Fruit fly (Drosophila melanogaster): ENCODE results near the gene CG3226.

DNA sequence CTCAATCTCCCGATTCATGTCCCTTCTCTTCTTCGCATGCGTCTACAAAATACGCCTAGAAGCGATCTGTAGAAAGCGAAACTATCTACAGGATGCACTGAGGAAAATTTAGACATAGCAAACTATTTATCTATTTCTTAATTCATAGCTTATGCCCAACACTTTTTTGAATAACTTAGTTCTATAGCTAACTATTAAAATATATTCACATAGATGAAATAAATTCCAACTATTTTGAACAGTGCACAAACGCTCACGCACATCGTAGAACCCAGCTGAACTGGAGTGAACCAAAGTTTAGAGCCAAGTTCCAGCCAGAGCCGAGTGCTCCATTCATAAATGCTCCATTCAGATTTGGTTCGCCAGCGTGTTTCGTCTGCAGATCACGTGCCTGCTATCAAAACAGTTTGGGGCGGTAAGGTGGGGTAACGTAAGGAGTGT lies 32.5 kb downstream of the CG3226 start:
- TF ChIP-seq jim (GFP tag; optimal IDR thresholded peaks at IDR 0.05) (no peak), Hnf4 (GFP tag; optimal IDR thresholded peaks at IDR 0.05) (no peak), woc (GFP tag; optimal IDR thresholded peaks at IDR 0.05) (no peak), Hr78 (GFP tag; optimal IDR thresholded peaks at IDR 0.05) (no peak), CG32264 (GFP tag; optimal IDR thresholded peaks at IDR 0.05) (no peak)
